Worm (Caenorhabditis elegans) whole organism, L4/young adult: ENCODE measurements around the gene K10G9.2.

Experiments used
- dao-5 ChIP-seq: sonication (generic microtip); optimal IDR thresholded peaks from 2 replicates; lab custom pipeline; 2016; ENCODE audit warnings: missing genotype, missing genetic modification characterization, moderate library complexity, missing compliant biosample characterization
- him-1 ChIP-seq: sonication (generic microtip); optimal IDR thresholded peaks from 2 replicates; lab custom pipeline; 2016; ENCODE audit warnings: missing genotype, missing genetic modification reagents, missing genetic modification characterization, missing compliant biosample characterization

DNA sequence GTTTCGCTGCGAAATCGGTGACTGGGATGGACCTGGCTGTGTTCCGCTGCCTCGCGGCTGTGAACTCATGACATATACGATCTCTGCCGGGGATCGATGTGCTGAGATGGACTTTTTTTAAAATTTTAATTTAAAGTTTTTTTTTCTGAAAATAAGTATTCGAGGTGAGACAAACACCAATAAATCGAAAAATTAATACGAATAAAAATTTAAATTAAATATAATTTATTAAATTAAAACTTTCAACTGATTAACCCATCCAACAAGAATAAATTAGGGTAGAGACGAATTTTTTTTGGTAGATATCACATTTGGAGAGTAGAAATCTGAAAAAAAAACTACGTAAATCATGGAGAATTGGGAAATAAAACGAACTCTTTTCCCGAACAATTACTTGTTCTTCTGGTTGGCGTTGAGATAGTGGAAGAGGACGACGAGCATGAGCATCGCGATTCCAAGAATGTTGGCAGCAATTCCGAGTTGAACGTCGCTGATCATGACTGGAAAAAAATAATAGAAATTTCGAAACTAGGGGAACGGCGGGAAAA, 32.4 kb downstream of the K10G9.2 start, which contains the start of the genes unc-50 and ostf-4:
- TF ChIP-seq him-1 (tag; lab: Kevin White, UChicago) = no peak
- no peak for TF ChIP-seq dao-5 (tag; lab: Kevin White, UChicago)
